Worm (Caenorhabditis elegans) whole organism, late embryonic: ENCODE results near the gene srh-47.
A peak's percentile ranks its signal among the peaks of the same experiment; 100 is the strongest.

Experiments
- C38D4.7 ChIP-seq: fragments of 200-800 bp; sonication (Bioruptor generic); optimal IDR thresholded peaks from 2 replicates; lab custom pipeline; 2018; ENCODE audit warnings: mild to moderate bottlenecking, missing genetic modification characterization, moderate library complexity, missing compliant biosample characterization
- F13H6.1 ChIP-seq: sonication (generic microtip); optimal IDR thresholded peaks from 2 replicates; lab custom pipeline; 2016; ENCODE audit warnings: missing genetic modification characterization, missing compliant biosample characterization
- K02D7.2 ChIP-seq: sonication (generic microtip); optimal IDR thresholded peaks from 2 replicates; lab custom pipeline; 2017; ENCODE audit warnings: mild to moderate bottlenecking, missing genetic modification characterization, missing compliant biosample characterization
- Y22D7AL.16 ChIP-seq: sonication (generic microtip); optimal IDR thresholded peaks from 2 replicates; lab custom pipeline; 2016; ENCODE audit warnings: missing genetic modification characterization, missing compliant biosample characterization
- ceh-24 ChIP-seq: sonication (generic microtip); optimal IDR thresholded peaks from 2 replicates; lab custom pipeline; 2016; ENCODE audit warnings: mild to moderate bottlenecking, missing genetic modification characterization, missing compliant biosample characterization
- ceh-48 ChIP-seq: sonication (generic microtip); optimal IDR thresholded peaks from 2 replicates; lab custom pipeline; 2016; ENCODE audit warnings: missing genetic modification characterization, inconsistent platforms, missing compliant biosample characterization
- che-1 ChIP-seq: sonication (generic microtip); optimal IDR thresholded peaks from 2 replicates; lab custom pipeline; 2016; ENCODE audit warnings: mild to moderate bottlenecking, missing genetic modification characterization, missing compliant biosample characterization
- dve-1 ChIP-seq: sonication (generic microtip); optimal IDR thresholded peaks from 2 replicates; lab custom pipeline; 2017; ENCODE audit warnings: antibody characterized with exemption, mild to moderate bottlenecking, missing genetic modification characterization, missing compliant biosample characterization
- elt-4 ChIP-seq: sonication (generic microtip); optimal IDR thresholded peaks from 2 replicates; lab custom pipeline; 2016; ENCODE audit warnings: missing genetic modification characterization, missing compliant biosample characterization
- eyg-1 ChIP-seq: sonication (generic microtip); optimal IDR thresholded peaks from 2 replicates; lab custom pipeline; 2016; ENCODE audit warnings: missing genotype, missing genetic modification characterization, missing compliant biosample characterization
- hlh-15 ChIP-seq: sonication (generic microtip); optimal IDR thresholded peaks from 2 replicates; lab custom pipeline; 2016; ENCODE audit warnings: missing genetic modification characterization, missing compliant biosample characterization
- hlh-30 ChIP-seq: sonication (generic microtip); optimal IDR thresholded peaks from 2 replicates; lab custom pipeline; 2017; ENCODE audit warnings: antibody characterized with exemption, missing genetic modification characterization, missing compliant biosample characterization; ENCODE audit not compliant: insufficient read depth
- hlh-6 ChIP-seq: sonication (generic microtip); optimal IDR thresholded peaks from 2 replicates; lab custom pipeline; 2016; ENCODE audit warnings: missing genotype, missing genetic modification characterization, missing compliant biosample characterization
- hlh-8 ChIP-seq: sonication (generic microtip); optimal IDR thresholded peaks from 2 replicates; lab custom pipeline; 2016; ENCODE audit warnings: missing genotype, missing genetic modification characterization, missing compliant biosample characterization
- lim-6 ChIP-seq: sonication (generic microtip); optimal IDR thresholded peaks from 2 replicates; lab custom pipeline; 2016; ENCODE audit warnings: missing genetic modification characterization, missing compliant biosample characterization
- madf-2 ChIP-seq: sonication (generic microtip); optimal IDR thresholded peaks from 2 replicates; lab custom pipeline; 2017; ENCODE audit warnings: missing genetic modification characterization, missing compliant biosample characterization
- mec-3 ChIP-seq: sonication (generic microtip); optimal IDR thresholded peaks from 2 replicates; lab custom pipeline; 2016; ENCODE audit warnings: borderline replicate concordance, missing genetic modification characterization, missing compliant biosample characterization
- nhr-11 ChIP-seq: fragments of 150-350 bp; optimal IDR thresholded peaks from 2 replicates; lab custom pipeline; 2014; ENCODE audit warnings: missing biosample characterization, missing genetic modification characterization
- pha-2 ChIP-seq: sonication (generic microtip); optimal IDR thresholded peaks from 2 replicates; lab custom pipeline; 2017; ENCODE audit warnings: mild to moderate bottlenecking, missing genetic modification characterization, missing compliant biosample characterization
- pha-4 ChIP-seq: fragments of 150-350 bp; optimal IDR thresholded peaks from 2 replicates; lab custom pipeline; 2018; ENCODE audit warnings: missing biosample characterization, missing genetic modification reagents, missing genetic modification characterization
- pros-1 ChIP-seq: fragments of 150-350 bp; optimal IDR thresholded peaks from 2 replicates; lab custom pipeline; 2014; ENCODE audit warnings: missing biosample characterization, missing genetic modification reagents, missing genetic modification characterization
- sox-2 ChIP-seq: fragments of 200-800 bp; sonication (Bioruptor generic); IDR thresholded peaks from 2 replicates; pipeline ENCODE4 v1.3.6; 2022; ENCODE audit warnings: missing genetic modification reagents, missing genetic modification characterization, missing compliant biosample characterization
- sox-4 ChIP-seq: sonication (generic microtip); optimal IDR thresholded peaks from 2 replicates; lab custom pipeline; 2017; ENCODE audit warnings: mild to moderate bottlenecking, missing genetic modification characterization, inconsistent platforms, missing compliant biosample characterization
- syd-9 ChIP-seq: sonication (generic microtip); optimal IDR thresholded peaks from 2 replicates; lab custom pipeline; 2016; ENCODE audit warnings: mild to moderate bottlenecking, missing genetic modification characterization, moderate library complexity, missing compliant biosample characterization
- tbx-2 ChIP-seq: sonication (generic microtip); optimal IDR thresholded peaks from 2 replicates; lab custom pipeline; 2016; ENCODE audit warnings: missing genetic modification characterization, missing compliant biosample characterization
- tbx-7 ChIP-seq: sonication (generic microtip); optimal IDR thresholded peaks from 2 replicates; lab custom pipeline; 2016; ENCODE audit warnings: missing genotype, missing genetic modification characterization, missing compliant biosample characterization
- unc-3 ChIP-seq, 2 experiments: fragments of 200-800 bp in 1 of 2; sonication (Bioruptor generic) in 1 of 2; sonication (generic microtip) in 1 of 2; conservative IDR thresholded peaks in 1 of 2; optimal IDR thresholded peaks in 1 of 2; 2 replicates each; pipeline versions ENCODE4 v1.3.6 to Lab custom; 2016 to 2022; ENCODE audit warnings: missing compliant biosample characterization in 2 of 2, missing genetic modification characterization in 2 of 2, missing genetic modification reagents in 1 of 2
- unc-55 ChIP-seq: sonication (generic microtip); optimal IDR thresholded peaks from 2 replicates; lab custom pipeline; 2017; ENCODE audit warnings: missing biosample characterization, missing genetic modification reagents, missing genetic modification characterization
- unc-86 ChIP-seq: sonication (generic microtip); optimal IDR thresholded peaks from 2 replicates; lab custom pipeline; 2016; ENCODE audit warnings: missing genetic modification characterization, missing compliant biosample characterization
- ztf-16 ChIP-seq: sonication (generic microtip); optimal IDR thresholded peaks from 2 replicates; lab custom pipeline; 2017; ENCODE audit warnings: missing genetic modification characterization, missing compliant biosample characterization

srh-47 gene

DNA sequence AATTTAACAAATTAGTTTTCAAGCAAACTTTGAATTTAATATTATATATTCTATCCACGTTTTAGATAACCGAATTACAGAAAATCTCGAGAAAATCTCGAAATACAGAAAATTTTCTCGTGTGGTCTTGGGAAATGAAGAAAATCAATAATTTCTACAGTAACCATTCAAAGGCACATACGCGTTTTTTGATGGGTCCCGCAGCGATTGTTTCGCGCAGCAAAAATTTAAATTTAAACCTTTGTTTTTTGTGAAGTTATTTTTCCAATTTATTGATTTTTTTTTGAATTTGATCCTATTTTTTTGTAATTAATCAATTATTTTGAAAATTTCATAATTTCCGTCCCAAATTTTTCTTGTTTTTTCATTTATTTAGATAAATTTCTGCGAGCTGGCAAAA, 20.9 kb downstream of the srh-47 start:
- TF ChIP-seq tbx-2 (tag; lab: Kevin White, UChicago) (no peak), ceh-48 (tag; lab: Kevin White, UChicago) (peak; percentile 13), dve-1 (tag; lab: Kevin White, UChicago) (no peak)

DNA sequence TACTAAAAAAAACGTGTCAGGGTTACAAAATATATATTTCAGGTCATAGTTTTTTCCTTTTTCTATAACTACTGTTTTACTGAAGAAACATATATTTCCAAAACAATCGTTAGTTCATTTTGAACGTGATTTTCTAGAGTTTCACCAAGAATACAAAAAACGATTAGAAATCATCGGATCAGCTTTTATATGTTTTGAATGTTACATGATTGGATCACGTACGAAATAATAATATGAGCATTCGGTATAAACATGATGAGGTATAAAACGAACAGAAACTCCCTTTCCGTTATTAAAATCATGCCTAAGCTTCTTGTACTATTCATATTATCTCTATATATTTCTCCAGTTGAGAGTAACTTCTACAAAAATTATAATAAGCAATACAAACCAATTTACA, 27.6 kb downstream of the srh-47 start, which contains the start of gene clec-223:
Gene clec-223, plus strand, starts transcription at position 301 of the 400 bp plus-strand sequence.
- no peak for TF ChIP-seq hlh-30 (tag; lab: Kevin White, UChicago)
- TF ChIP-seq pros-1 (tag; lab: Kevin White, UChicago): no peak
- TF ChIP-seq sox-2 (GFP tag; lab: Robert Waterston, UW): no peak
- no peak for TF ChIP-seq eyg-1 (tag; lab: Kevin White, UChicago)
- no peak for TF ChIP-seq hlh-8 (tag; lab: Kevin White, UChicago)
- no peak for TF ChIP-seq ztf-16 (tag; lab: Kevin White, UChicago)
- TF ChIP-seq elt-4 (tag; lab: Kevin White, UChicago): no peak
- TF ChIP-seq pha-4 (tag; lab: Kevin White, UChicago): no peak
- TF ChIP-seq Y22D7AL.16 (tag; lab: Kevin White, UChicago): no peak
- TF ChIP-seq mec-3: no peak
- TF ChIP-seq nhr-11: no peak
- no peak for TF ChIP-seq unc-86
- TF ChIP-seq hlh-15 (tag; lab: Kevin White, UChicago): no peak
- TF ChIP-seq unc-3 (GFP tag; conservative IDR thresholded peaks at IDR 0.05; lab: Robert Waterston, UW): no peak
- no peak for TF ChIP-seq unc-3 (tag; optimal IDR thresholded peaks at IDR 0.05; lab: Kevin White, UChicago)
- no peak for TF ChIP-seq unc-55 (GFP tag; lab: Kevin White, UChicago)
- TF ChIP-seq, all 69 proteins: peak for 0

DNA sequence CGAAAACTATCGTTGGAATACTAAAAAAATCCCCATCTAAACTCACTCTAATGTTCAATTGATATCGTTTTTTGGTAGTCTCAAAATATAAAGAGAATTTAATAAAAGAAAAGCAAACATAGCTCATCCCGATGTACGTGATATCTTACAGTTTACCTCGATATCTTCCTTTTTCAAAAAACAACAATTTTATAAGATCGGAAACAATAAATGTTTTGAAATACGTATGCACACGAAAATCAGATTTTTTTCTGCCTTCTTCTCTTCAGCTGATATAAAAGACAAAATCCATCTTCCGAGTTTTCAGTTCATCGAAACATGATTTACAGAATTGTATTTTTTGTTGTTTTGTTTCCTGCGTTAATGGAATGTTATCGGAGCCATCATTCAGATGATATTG, 29.4 kb downstream of the srh-47 start, which contains the start of gene clec-222:
Gene clec-222, plus strand, starts transcription at position 301 of the 400 bp plus-strand sequence.
- TF ChIP-seq ceh-24 (tag; lab: Kevin White, UChicago): no peak
- TF ChIP-seq Y22D7AL.16 (tag; lab: Kevin White, UChicago): no peak
- TF ChIP-seq che-1 (tag; lab: Kevin White, UChicago): no peak
- no peak for TF ChIP-seq lim-6 (tag; lab: Kevin White, UChicago)
- TF ChIP-seq unc-55 (GFP tag; lab: Kevin White, UChicago): no peak
- no peak for TF ChIP-seq K02D7.2 (tag; lab: Kevin White, UChicago)
- no peak for TF ChIP-seq C38D4.7 (GFP tag; lab: Kevin White, UChicago)
- no peak for TF ChIP-seq hlh-6 (tag; lab: Kevin White, UChicago)
- TF ChIP-seq tbx-7 (tag; lab: Kevin White, UChicago): no peak
- TF ChIP-seq F13H6.1 (tag; lab: Kevin White, UChicago): no peak
- TF ChIP-seq pha-4 (tag; lab: Kevin White, UChicago): no peak
- TF ChIP-seq, all 69 proteins: peak for 0

DNA sequence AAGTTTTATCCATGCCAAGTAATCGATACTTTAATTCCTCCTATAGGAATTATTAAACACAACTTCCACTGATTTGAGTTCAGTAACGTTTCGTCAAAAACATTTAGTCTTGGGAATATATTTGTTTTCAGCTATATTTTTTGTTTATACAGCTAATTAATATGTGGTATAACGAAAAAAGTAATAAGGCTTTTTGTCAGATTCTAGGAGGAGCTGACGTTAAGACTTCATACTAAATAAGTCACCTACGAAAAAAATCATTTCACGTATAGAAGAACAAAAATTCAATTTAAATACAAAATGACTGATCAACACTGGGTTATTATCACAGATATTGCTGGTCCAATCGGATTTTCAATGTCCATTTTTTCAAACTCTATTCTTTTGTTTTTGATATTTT, 31.6 kb downstream of the srh-47 start, which contains the start of gene str-115:
Gene str-115, plus strand, starts transcription at position 301 of the 400 bp plus-strand sequence.
- TF ChIP-seq hlh-8 (tag; lab: Kevin White, UChicago) (no peak), madf-2 (tag; lab: Kevin White, UChicago) (no peak), hlh-30 (tag; lab: Kevin White, UChicago) (no peak), ztf-16 (tag; lab: Kevin White, UChicago) (no peak), unc-3 (GFP tag; conservative IDR thresholded peaks at IDR 0.05; lab: Robert Waterston, UW) (no peak), unc-3 (tag; optimal IDR thresholded peaks at IDR 0.05; lab: Kevin White, UChicago) (no peak), Y22D7AL.16 (tag; lab: Kevin White, UChicago) (no peak), pha-2 (tag; lab: Kevin White, UChicago) (no peak), sox-4 (tag; lab: Kevin White, UChicago) (no peak), tbx-7 (tag; lab: Kevin White, UChicago) (no peak)
- TF ChIP-seq, all 69 proteins: peak for 0

DNA sequence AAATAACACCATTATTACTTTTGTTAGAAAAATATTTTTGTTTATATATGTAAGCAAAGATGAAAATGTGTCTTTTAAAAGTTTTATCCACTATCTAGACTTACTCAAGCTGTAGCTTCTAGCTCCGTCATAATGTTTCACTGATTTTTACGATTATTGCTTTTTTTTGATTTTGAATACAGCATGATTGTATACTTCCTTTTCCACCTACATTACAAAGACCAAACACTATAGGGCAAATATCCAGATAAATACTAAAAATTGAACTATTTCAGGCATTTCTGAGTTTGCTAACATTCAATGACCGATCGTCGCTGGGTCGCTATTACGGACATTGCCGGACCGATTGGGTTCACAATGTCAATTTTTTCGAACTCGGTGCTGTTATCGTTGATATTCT, 33.8 kb downstream of the srh-47 start, which contains the start of gene str-116:
Gene str-116, plus strand, starts transcription at position 301 of the 400 bp plus-strand sequence.
- TF ChIP-seq syd-9 (tag; lab: Kevin White, UChicago): no peak
